Fruit fly (Drosophila melanogaster): Measurements from ENCODE around the gene dnt.
A peak's percentile ranks its signal among the peaks of the same experiment; 100 is the strongest.

The dnt gene

DNA sequence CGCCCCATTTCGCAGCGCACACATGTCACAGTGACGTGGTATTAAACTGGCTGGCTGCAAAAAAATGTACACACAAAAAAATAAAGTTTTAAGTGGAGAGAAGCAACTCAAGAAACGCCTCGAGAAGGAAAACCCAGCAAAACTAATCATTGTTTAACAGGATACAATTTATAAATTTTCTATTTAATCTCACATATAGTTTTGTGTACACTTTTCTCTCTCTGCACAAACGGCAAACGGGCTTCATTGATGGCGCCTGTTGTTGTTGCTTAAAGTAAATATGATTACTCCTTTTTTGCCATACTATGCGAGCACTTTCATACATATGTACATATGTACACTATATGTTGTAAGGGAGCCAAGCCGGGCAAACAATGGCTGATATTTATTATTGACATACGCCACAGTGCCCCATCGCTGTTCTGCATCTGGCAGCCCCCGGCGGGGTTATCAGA, 5.0 kb downstream of the dnt start (continued):
- TF ChIP-seq Nf-YB (GFP tag; optimal IDR thresholded peaks at IDR 0.05), result peak; percentile 24
- TF ChIP-seq z (GFP tag; IDR thresholded peaks at IDR 0.05), result peak; percentile 59; the same call in 2 of the 3 replicates
- peak; percentile 27; the same call in 1 of the 2 replicates for TF ChIP-seq Ada2b (GFP tag; IDR thresholded peaks at IDR 0.05)
- peak; percentile 29 for TF ChIP-seq Abd-B (GFP tag; optimal IDR thresholded peaks at IDR 0.05)
- peak; percentile 72 for TF ChIP-seq slp2 (GFP tag; optimal IDR thresholded peaks at IDR 0.05)
- TF ChIP-seq fd96Cb (tag; optimal IDR thresholded peaks at IDR 0.05), result peak; percentile 58
- TF ChIP-seq Dip2 (GFP tag; IDR thresholded peaks at IDR 0.05), result no peak
- no peak for TF ChIP-seq peb (GFP tag; IDR thresholded peaks at IDR 0.05)
- peak; percentile 75 for TF ChIP-seq CG2875 (GFP tag; optimal IDR thresholded peaks at IDR 0.05)
- TF ChIP-seq CG10267 (tag; optimal IDR thresholded peaks at IDR 0.05), result peak; percentile 53
- TF ChIP-seq Bdp1 (GFP tag; optimal IDR thresholded peaks at IDR 0.05), result no peak
- TF ChIP-seq CoRest (tag; optimal IDR thresholded peaks at IDR 0.05), result peak; percentile 24
- peak; percentile 15 for TF ChIP-seq CTCF (GFP tag; optimal IDR thresholded peaks at IDR 0.05)
- TF ChIP-seq CG11247 (GFP tag; IDR thresholded peaks at IDR 0.05), result no peak
- peak; percentile 35 for TF ChIP-seq CG1529 (GFP tag; optimal IDR thresholded peaks at IDR 0.05)
- TF ChIP-seq CG34376 (GFP tag; optimal IDR thresholded peaks at IDR 0.05), result no peak
- TF ChIP-seq CG17186 (GFP tag; optimal IDR thresholded peaks at IDR 0.05), result no peak
- no peak for TF ChIP-seq Dfd (GFP tag; optimal IDR thresholded peaks at IDR 0.05)
- TF ChIP-seq org-1 (GFP tag; optimal IDR thresholded peaks at IDR 0.05), result peak; percentile 52
- no peak for TF ChIP-seq chm (GFP tag; IDR thresholded peaks at IDR 0.05)
- no peak for TF ChIP-seq CG13894 (tag; optimal IDR thresholded peaks at IDR 0.05)
- TF ChIP-seq CkIIα-i1 (GFP tag; IDR thresholded peaks at IDR 0.05), result no peak
- TF ChIP-seq wor (GFP tag; IDR thresholded peaks at IDR 0.05), result peak; percentile 31
- no peak for TF ChIP-seq ase (GFP tag; IDR thresholded peaks at IDR 0.05)
- peak; percentile 70 for TF ChIP-seq Blimp-1 (GFP tag; optimal IDR thresholded peaks at IDR 0.05)
- TF ChIP-seq dan (GFP tag; IDR thresholded peaks at IDR 0.05), result no peak
- peak; percentile 0 for TF ChIP-seq CG10565 (GFP tag; optimal IDR thresholded peaks at IDR 0.05)
- no peak for TF ChIP-seq H2.0 (GFP tag; IDR thresholded peaks at IDR 0.05)
- TF ChIP-seq vvl (GFP tag; IDR thresholded peaks at IDR 0.05), result peak; percentile 67; the same call in 1 of the 2 replicates
- peak; percentile 75 for TF ChIP-seq gem (tag; optimal IDR thresholded peaks at IDR 0.05)
- TF ChIP-seq E2f1 (GFP tag; IDR thresholded peaks at IDR 0.05), result 0 out of 2 replicates have a peak, but pooled peaks have one; percentile 26
- no peak for TF ChIP-seq NK7.1 (GFP tag; optimal IDR thresholded peaks at IDR 0.05)
- TF ChIP-seq CG11560 (tag; IDR thresholded peaks at IDR 0.05), result no peak
- TF ChIP-seq jumu (GFP tag; optimal IDR thresholded peaks at IDR 0.05), result peak; percentile 50
- TF ChIP-seq zen2 (GFP tag; IDR thresholded peaks at IDR 0.05; ENCODE audit: partially characterized antibody), result no peak
- TF ChIP-seq Elba2 (GFP tag; optimal IDR thresholded peaks at IDR 0.05), result no peak
- TF ChIP-seq toy (GFP tag; IDR thresholded peaks at IDR 0.05), result no peak
- peak; percentile 28 for TF ChIP-seq tx (GFP tag; optimal IDR thresholded peaks at IDR 0.05)
- TF ChIP-seq CG4707 (GFP tag; optimal IDR thresholded peaks at IDR 0.05), result peak; percentile 25
- TF ChIP-seq CG7928 (GFP tag; optimal IDR thresholded peaks at IDR 0.05), result no peak
- TF ChIP-seq Dll (GFP tag; IDR thresholded peaks at IDR 0.05; ENCODE audit: partially characterized antibody), result no peak
- TF ChIP-seq ranshi (GFP tag; IDR thresholded peaks at IDR 0.05), result peak; percentile 23; the same call in 1 of the 2 replicates
- no peak for TF ChIP-seq CG11085 (GFP tag; IDR thresholded peaks at IDR 0.05)
- TF ChIP-seq Asciz (GFP tag; optimal IDR thresholded peaks at IDR 0.05), result peak; percentile 53
- TF ChIP-seq ap (GFP tag; IDR thresholded peaks at IDR 0.05), result peak; percentile 42; the same call in 1 of the 2 replicates
- TF ChIP-seq jigr1 (GFP tag; IDR thresholded peaks at IDR 0.05), result no peak
- TF ChIP-seq ken (GFP tag; IDR thresholded peaks at IDR 0.05), result peak; percentile 69; the same call in 2 of the 3 replicates
- TF ChIP-seq YL-1 (GFP tag; optimal IDR thresholded peaks at IDR 0.05), result peak; percentile 15
- TF ChIP-seq chif (GFP tag; optimal IDR thresholded peaks at IDR 0.05), result peak; percentile 65 to 71
- no peak for TF ChIP-seq grn (GFP tag; optimal IDR thresholded peaks at IDR 0.05)
- peak in 1 of 2 experiments; percentile 44 for TF ChIP-seq Eip74EF (GFP tag; optimal IDR thresholded peaks at IDR 0.05)

Measured in whole organism, embryonic.